Fruit fly (Drosophila melanogaster) whole organism, embryonic: ENCODE data around the gene TRAM.

Experiments used
- Bgb ChIP-seq: fragments of 200-800 bp; sonication (Bioruptor generic); IDR thresholded peaks from 2 replicates; pipeline ENCODE4 v1.3.6; 2022; ENCODE audit warnings: missing biosample characterization, missing genetic modification characterization; ENCODE audit not compliant: partially characterized antibody
- CG10979 ChIP-seq: fragments of 200-800 bp; sonication (Bioruptor generic); optimal IDR thresholded peaks from 2 replicates; lab custom pipeline; 2018; ENCODE audit warnings: missing biosample characterization, mild to moderate bottlenecking, missing genetic modification characterization, moderate library complexity
- CG11398 ChIP-seq: fragments of 200-800 bp; sonication (Bioruptor generic); optimal IDR thresholded peaks from 2 replicates; lab custom pipeline; 2016; ENCODE audit warnings: missing biosample characterization, missing genetic modification characterization
- CG12299 ChIP-seq: fragments of 200-800 bp; sonication (Bioruptor generic); optimal IDR thresholded peaks from 2 replicates; lab custom pipeline; 2018; ENCODE audit warnings: missing biosample characterization, mild to moderate bottlenecking, missing genetic modification characterization
- CG12391 ChIP-seq: fragments of 200-800 bp; sonication (Bioruptor generic); optimal IDR thresholded peaks from 3 replicates; lab custom pipeline; 2018; ENCODE audit warnings: missing biosample characterization, mild to moderate bottlenecking, missing genetic modification characterization, moderate library complexity
- CG12744 ChIP-seq: fragments of 200-800 bp; sonication (Bioruptor generic); optimal IDR thresholded peaks from 2 replicates; lab custom pipeline; 2016; ENCODE audit warnings: missing biosample characterization, missing genetic modification characterization
- CG13287 ChIP-seq: fragments of 200-800 bp; sonication (Bioruptor generic); IDR thresholded peaks from 2 replicates; pipeline ENCODE4 v1.3.6; 2022; ENCODE audit warnings: missing biosample characterization, missing genetic modification characterization; ENCODE audit not compliant: partially characterized antibody
- CG13894 ChIP-seq: fragments of 200-800 bp; sonication (Bioruptor generic); optimal IDR thresholded peaks from 3 replicates; lab custom pipeline; 2018; ENCODE audit warnings: missing biosample characterization, mild to moderate bottlenecking, missing genetic modification characterization, moderate library complexity
- CG14710 ChIP-seq: fragments of 200-800 bp; sonication (Bioruptor generic); optimal IDR thresholded peaks from 3 replicates; lab custom pipeline; 2019; ENCODE audit warnings: missing biosample characterization, mild to moderate bottlenecking, missing genetic modification characterization, moderate library complexity
- CG15011 ChIP-seq: fragments of 200-800 bp; sonication (Bioruptor generic); optimal IDR thresholded peaks from 3 replicates; lab custom pipeline; 2018; ENCODE audit warnings: missing biosample characterization, mild to moderate bottlenecking, missing genetic modification characterization
- CG15696 ChIP-seq: fragments of 200-800 bp; sonication (Bioruptor generic); optimal IDR thresholded peaks from 2 replicates; lab custom pipeline; 2019; ENCODE audit warnings: missing biosample characterization, mild to moderate bottlenecking, missing genetic modification characterization, moderate library complexity
- CG1602 ChIP-seq: fragments of 200-800 bp; sonication (Bioruptor generic); optimal IDR thresholded peaks from 3 replicates; lab custom pipeline; 2016; ENCODE audit warnings: missing biosample characterization, missing genetic modification characterization
- CG17612 ChIP-seq: fragments of 200-800 bp; sonication (Bioruptor generic); IDR thresholded peaks from 2 replicates; pipeline ENCODE4 v1.3.6; 2022; ENCODE audit warnings: missing biosample characterization, missing genetic modification characterization
- CG1832 ChIP-seq: fragments of 200-800 bp; sonication (Bioruptor generic); optimal IDR thresholded peaks from 2 replicates; lab custom pipeline; 2017; ENCODE audit warnings: missing biosample characterization, mild to moderate bottlenecking, missing genetic modification characterization, inconsistent platforms
- CG3281 ChIP-seq: fragments of 200-800 bp; sonication (Bioruptor generic); optimal IDR thresholded peaks from 3 replicates; lab custom pipeline; 2017; ENCODE audit warnings: missing biosample characterization, mild to moderate bottlenecking, missing genetic modification characterization
- CG34224 ChIP-seq: fragments of 200-800 bp; sonication (Bioruptor generic); IDR thresholded peaks from 3 replicates; pipeline ENCODE4 v1.3.6; 2022; ENCODE audit warnings: missing biosample characterization, missing genetic modification characterization; ENCODE audit not compliant: partially characterized antibody
- CG3847 ChIP-seq: fragments of 200-800 bp; sonication (Bioruptor generic); IDR thresholded peaks from 2 replicates; pipeline ENCODE4 v1.3.6; 2022; ENCODE audit warnings: missing biosample characterization, missing genetic modification characterization
- CG43689 ChIP-seq: fragments of 200-800 bp; sonication (Bioruptor generic); IDR thresholded peaks from 2 replicates; pipeline ENCODE4 v1.3.6; 2022; ENCODE audit warnings: missing biosample characterization, missing genetic modification characterization
- CG6813 ChIP-seq: fragments of 200-800 bp; sonication (Bioruptor generic); optimal IDR thresholded peaks from 2 replicates; lab custom pipeline; 2017; ENCODE audit warnings: missing biosample characterization, missing genetic modification characterization, mild to moderate bottlenecking, moderate library complexity, missing genetic modification reagents
- CG7357 ChIP-seq: fragments of 200-800 bp; sonication (Bioruptor generic); IDR thresholded peaks from 3 replicates; pipeline ENCODE4 v1.3.6; 2022; ENCODE audit warnings: missing biosample characterization, missing genetic modification characterization
- CG8089 ChIP-seq: fragments of 200-800 bp; sonication (Bioruptor generic); optimal IDR thresholded peaks from 3 replicates; lab custom pipeline; 2016; ENCODE audit warnings: missing biosample characterization, missing genetic modification characterization
- CG8290 ChIP-seq, 3 experiments: fragments of 200-800 bp; sonication (Bioruptor generic); optimal IDR thresholded peaks; 2 replicates each; lab custom pipeline; 2016 to 2019; ENCODE audit warnings: missing biosample characterization in 3 of 3, missing genetic modification characterization in 3 of 3, mild to moderate bottlenecking in 2 of 3, moderate library complexity in 1 of 3
- CG9932 ChIP-seq: fragments of 200-800 bp; sonication (Bioruptor generic); IDR thresholded peaks from 2 replicates; pipeline ENCODE4 v1.3.6; 2022; ENCODE audit warnings: missing biosample characterization, missing genetic modification characterization
- Camta ChIP-seq: fragments of 200-800 bp; sonication (Bioruptor generic); optimal IDR thresholded peaks from 2 replicates; lab custom pipeline; 2016; ENCODE audit warnings: missing biosample characterization, missing genetic modification characterization
- Dek ChIP-seq: fragments of 200-800 bp; sonication (Bioruptor generic); optimal IDR thresholded peaks from 3 replicates; lab custom pipeline; 2019; ENCODE audit warnings: missing biosample characterization, mild to moderate bottlenecking, missing genetic modification characterization, moderate library complexity
- Dfd ChIP-seq, 2 experiments: fragments of >200 bp; optimal IDR thresholded peaks; 2 replicates each; lab custom pipeline; 2017; ENCODE audit warnings: missing biosample characterization in 2 of 2, missing genetic modification characterization in 2 of 2
- Fer2 ChIP-seq: fragments of 200-800 bp; sonication (Bioruptor generic); optimal IDR thresholded peaks from 2 replicates; lab custom pipeline; 2018; ENCODE audit warnings: missing biosample characterization, mild to moderate bottlenecking, missing genetic modification characterization, moderate library complexity
- HHEX ChIP-seq: fragments of 200-800 bp; sonication (Bioruptor generic); optimal IDR thresholded peaks from 3 replicates; lab custom pipeline; 2017; ENCODE audit warnings: missing biosample characterization, mild to moderate bottlenecking, missing genetic modification characterization, missing genetic modification reagents
- Hr39 ChIP-seq: fragments of >200 bp; optimal IDR thresholded peaks from 2 replicates; lab custom pipeline; 2017
- NK7.1 ChIP-seq: fragments of 200-800 bp; sonication (Bioruptor generic); optimal IDR thresholded peaks from 3 replicates; lab custom pipeline; 2016; ENCODE audit warnings: missing biosample characterization, missing genetic modification characterization
- Opbp ChIP-seq: fragments of 200-800 bp; sonication (Bioruptor generic); IDR thresholded peaks from 3 replicates; pipeline ENCODE4 v1.3.6; 2022; ENCODE audit warnings: missing biosample characterization, missing genetic modification characterization; ENCODE audit not compliant: partially characterized antibody
- YL-1 ChIP-seq: fragments of 200-800 bp; sonication (Bioruptor generic); optimal IDR thresholded peaks from 3 replicates; lab custom pipeline; 2017; ENCODE audit warnings: missing biosample characterization, mild to moderate bottlenecking, missing genetic modification characterization
- bab2 ChIP-seq: fragments of 200-800 bp; sonication (Bioruptor generic); optimal IDR thresholded peaks from 2 replicates; lab custom pipeline; 2016; ENCODE audit warnings: missing biosample characterization, missing genetic modification characterization
- caup ChIP-seq: fragments of 200-800 bp; sonication (Bioruptor generic); optimal IDR thresholded peaks from 3 replicates; lab custom pipeline; 2017; ENCODE audit warnings: missing biosample characterization, mild to moderate bottlenecking, missing genetic modification characterization, moderate library complexity; ENCODE audit not compliant: severe bottlenecking
- croc ChIP-seq: fragments of 200-800 bp; sonication (Bioruptor generic); conservative IDR thresholded peaks from 3 replicates; pipeline ENCODE4 v1.3.6; 2022; ENCODE audit warnings: missing biosample characterization, missing genetic modification characterization
- cwo ChIP-seq: fragments of 200-800 bp; sonication (Bioruptor generic); optimal IDR thresholded peaks from 3 replicates; lab custom pipeline; 2017; ENCODE audit warnings: missing biosample characterization, missing genetic modification characterization, mild to moderate bottlenecking, moderate library complexity, missing genetic modification reagents
- dimm ChIP-seq: fragments of 200-800 bp; sonication (Bioruptor generic); IDR thresholded peaks from 2 replicates; pipeline ENCODE4 v1.3.6; 2022; ENCODE audit warnings: missing biosample characterization, missing genetic modification characterization
- dmrt99B ChIP-seq: fragments of 200-800 bp; sonication (Bioruptor generic); optimal IDR thresholded peaks from 2 replicates; lab custom pipeline; 2018; ENCODE audit warnings: missing biosample characterization, mild to moderate bottlenecking, missing genetic modification characterization, moderate library complexity
- esg ChIP-seq: fragments of 200-800 bp; sonication (Bioruptor generic); conservative IDR thresholded peaks from 2 replicates; pipeline ENCODE4 v1.3.6; 2022; ENCODE audit warnings: missing biosample characterization, missing genetic modification characterization
- hb ChIP-seq: fragments of 200-800 bp; sonication (Bioruptor generic); IDR thresholded peaks from 3 replicates; pipeline ENCODE4 v1.3.6; 2022; ENCODE audit warnings: missing biosample characterization, missing genetic modification characterization; ENCODE audit not compliant: partially characterized antibody
- insv ChIP-seq, 2 experiments: fragments of 200-800 bp; sonication (Bioruptor generic); optimal IDR thresholded peaks; 3 replicates each; lab custom pipeline; 2016 to 2018; ENCODE audit warnings: missing biosample characterization in 2 of 2, missing genetic modification characterization in 2 of 2
- kay ChIP-seq: fragments of 200-800 bp; sonication (Bioruptor generic); optimal IDR thresholded peaks from 2 replicates; lab custom pipeline; 2016; ENCODE audit warnings: missing biosample characterization, missing genetic modification characterization
- lov ChIP-seq, 2 experiments: fragments of 200-800 bp in 1 of 2; fragments of >200 bp in 1 of 2; sonication (Bioruptor generic) in 1 of 2; IDR thresholded peaks in 1 of 2; optimal IDR thresholded peaks in 1 of 2; 2 replicates in 1 of 2; 3 replicates in 1 of 2; pipeline versions ENCODE4 v1.3.6 to Lab custom; 2017 to 2022; ENCODE audit warnings: missing biosample characterization in 1 of 2, missing genetic modification characterization in 1 of 2
- maf-S ChIP-seq: fragments of 200-800 bp; sonication (Bioruptor generic); optimal IDR thresholded peaks from 2 replicates; lab custom pipeline; 2016; ENCODE audit warnings: missing biosample characterization, missing genetic modification characterization
- onecut ChIP-seq: fragments of 200-800 bp; sonication (Bioruptor generic); IDR thresholded peaks from 2 replicates; pipeline ENCODE4 v1.3.6; 2022; ENCODE audit warnings: missing biosample characterization, missing genetic modification characterization
- pnt ChIP-seq: fragments of 200-800 bp; sonication (Bioruptor generic); optimal IDR thresholded peaks from 3 replicates; lab custom pipeline; 2016; ENCODE audit warnings: missing biosample characterization, missing genetic modification characterization
- schlank ChIP-seq: fragments of 200-800 bp; sonication (Bioruptor generic); optimal IDR thresholded peaks from 2 replicates; lab custom pipeline; 2018; ENCODE audit warnings: missing biosample characterization, mild to moderate bottlenecking, missing genetic modification characterization
- wdn ChIP-seq: fragments of 200-800 bp; sonication (Bioruptor generic); IDR thresholded peaks from 2 replicates; pipeline ENCODE4 v1.3.6; 2022; ENCODE audit warnings: missing biosample characterization, missing genetic modification characterization

Gene TRAM

dm6 chrX:900725-901345 is 34.2 kb upstream of the TRAM start (continued):
- TF ChIP-seq CG9932, result peak; percentile 57
- TF ChIP-seq Fer2 (tag; lab: Kevin White, UChicago), result peak; percentile 49
- peak; percentile 61 for TF ChIP-seq CG8290 (GFP tag; optimal IDR thresholded peaks at IDR 0.05; lab: Kevin White, UChicago)
- TF ChIP-seq CG8290 (tag; optimal IDR thresholded peaks at IDR 0.05; lab: Kevin White, UChicago), result peak in 1 of 2 experiments; percentile 95
- peak; percentile 43 for TF ChIP-seq kay (GFP tag; lab: Kevin White, UChicago)
- TF ChIP-seq bab2, result peak; percentile 76
- TF ChIP-seq maf-S (GFP tag; lab: Kevin White, UChicago), result peak; percentile 67
- TF ChIP-seq croc, result peak; percentile 65
- no peak for TF ChIP-seq Opbp (GFP tag; lab: Robert Waterston, UW)
- TF ChIP-seq esg (GFP tag; lab: Robert Waterston, UW), result peak; percentile 77
- TF ChIP-seq YL-1 (GFP tag; lab: Kevin White, UChicago), result no peak
- TF ChIP-seq dmrt99B, result peak; percentile 86
- peak; percentile 62 for TF ChIP-seq Dek (tag; lab: Kevin White, UChicago)
- TF ChIP-seq Bgb (GFP tag; lab: Robert Waterston, UW), result no peak
- TF ChIP-seq Hr39 (lab: Kevin White, UChicago), result no peak
- peak; percentile 79 for TF ChIP-seq CG11398 (GFP tag; lab: Kevin White, UChicago)
- peak; percentile 77 for TF ChIP-seq CG12391 (tag; lab: Kevin White, UChicago)
- TF ChIP-seq wdn, result peak; percentile 33; the same call in 1 of the 2 replicates
- no peak for TF ChIP-seq CG1832 (GFP tag; lab: Kevin White, UChicago)
- no peak; the same call in 1 of the 2 replicates for TF ChIP-seq CG13287 (GFP tag; lab: Robert Waterston, UW)
- TF ChIP-seq HHEX, result peak; percentile 73
- peak; percentile 47 for TF ChIP-seq schlank (tag; lab: Kevin White, UChicago)
- no peak for TF ChIP-seq Dfd (GFP tag; optimal IDR thresholded peaks at IDR 0.05; lab: Kevin White, UChicago)
- peak; percentile 34 for TF ChIP-seq CG15696 (tag; lab: Kevin White, UChicago)
- peak; percentile 58 for TF ChIP-seq CG1602 (GFP tag; lab: Kevin White, UChicago)
- TF ChIP-seq caup (GFP tag; lab: Kevin White, UChicago), result peak; percentile 74
- peak; percentile 73 for TF ChIP-seq CG10979
- TF ChIP-seq CG3847 (GFP tag; lab: Robert Waterston, UW), result peak; percentile 62
- TF ChIP-seq CG7357, result peak; percentile 47; the same call in 1 of the 3 replicates
- TF ChIP-seq CG17612, result peak; percentile 38; the same call in 1 of the 2 replicates
- peak; percentile 39; the same call in 1 of the 2 replicates for TF ChIP-seq CG43689
- no peak for TF ChIP-seq CG34224
- peak; percentile 25 for TF ChIP-seq CG15011 (GFP tag; lab: Kevin White, UChicago)
- TF ChIP-seq dimm, result no peak
- no peak for TF ChIP-seq hb (GFP tag; lab: Robert Waterston, UW)
- peak; percentile 69 for TF ChIP-seq cwo
- peak; percentile 73 for TF ChIP-seq CG13894 (tag; lab: Kevin White, UChicago)
- TF ChIP-seq pnt (GFP tag; lab: Kevin White, UChicago), result peak; percentile 82
- no peak for TF ChIP-seq lov (optimal IDR thresholded peaks at IDR 0.05; lab: Kevin White, UChicago)
- no peak for TF ChIP-seq lov (GFP tag; IDR thresholded peaks at IDR 0.05; lab: Robert Waterston, UW)
- TF ChIP-seq insv (GFP tag; optimal IDR thresholded peaks at IDR 0.05; lab: Kevin White, UChicago), result no peak
- peak; percentile 73 for TF ChIP-seq onecut
- TF ChIP-seq Camta, result peak; percentile 73
- peak; percentile 63 for TF ChIP-seq CG6813 (GFP tag; lab: Kevin White, UChicago)
- TF ChIP-seq CG3281 (GFP tag; lab: Kevin White, UChicago), result peak; percentile 74
- TF ChIP-seq NK7.1 (GFP tag; lab: Kevin White, UChicago), result peak; percentile 55
- peak; percentile 68 for TF ChIP-seq CG8089 (GFP tag; lab: Kevin White, UChicago)
- peak; percentile 58 for TF ChIP-seq CG12744 (GFP tag; lab: Kevin White, UChicago)
- peak; percentile 57 for TF ChIP-seq CG14710 (tag; lab: Kevin White, UChicago)
- TF ChIP-seq CG12299, result peak; percentile 67
